Worm (Caenorhabditis elegans): Measurements from ENCODE around the gene taf-6.2.

ce11 chrIV:3725361-3725760 is 30.8 kb upstream of the taf-6.2 start, which contains the start of gene Y37E11AM.2:
- no peak for TF ChIP-seq unc-62 (GFP tag; optimal IDR thresholded peaks at IDR 0.05)
- no peak for TF ChIP-seq hmg-20 (GFP tag; IDR thresholded peaks at IDR 0.05)
- no peak for TF ChIP-seq Y95B8A.8 (GFP tag; IDR thresholded peaks at IDR 0.05)
- TF ChIP-seq let-526 (GFP tag; IDR thresholded peaks at IDR 0.05): no peak
- no peak for TF ChIP-seq pbrm-1 (GFP tag; IDR thresholded peaks at IDR 0.05)
- TF ChIP-seq lin-26 (GFP tag; IDR thresholded peaks at IDR 0.05): no peak
- no peak for TF ChIP-seq him-1 (tag; optimal IDR thresholded peaks at IDR 0.05)
- no peak for TF ChIP-seq nhr-179 (tag; optimal IDR thresholded peaks at IDR 0.05)
- TF ChIP-seq madf-8 (GFP tag; conservative IDR thresholded peaks at IDR 0.05): no peak
- TF ChIP-seq madf-10 (tag; optimal IDR thresholded peaks at IDR 0.05): no peak
- TF ChIP-seq F37B4.10 (GFP tag; IDR thresholded peaks at IDR 0.05): no peak
- no peak for TF ChIP-seq F22D6.2 (tag; optimal IDR thresholded peaks at IDR 0.05)
- TF ChIP-seq ets-4 (GFP tag; optimal IDR thresholded peaks at IDR 0.05): no peak
- no peak for TF ChIP-seq ztf-28 (GFP tag; IDR thresholded peaks at IDR 0.05)

All from whole organism, young adult.